Fruit fly (Drosophila melanogaster) Kc167 (cell line): ENCODE measurements around the gene Hrb27C.

Source experiments
- Myc ChIP-seq: fragments of >200 bp; optimal IDR thresholded peaks from 2 replicates; lab custom pipeline; 2017; ENCODE audit warnings: missing external identifiers
- Sin3A ChIP-seq: fragments of >200 bp; optimal IDR thresholded peaks from 2 replicates; lab custom pipeline; 2018; ENCODE audit warnings: missing external identifiers
- h ChIP-seq: fragments of >200 bp; optimal IDR thresholded peaks from 3 replicates; lab custom pipeline; 2018; ENCODE audit warnings: missing external identifiers
- insv ChIP-seq: fragments of >200 bp; optimal IDR thresholded peaks from 3 replicates; lab custom pipeline; 2018; ENCODE audit warnings: missing external identifiers
- psq ChIP-seq: fragments of >200 bp; optimal IDR thresholded peaks from 2 replicates; lab custom pipeline; 2017; ENCODE audit warnings: missing external identifiers
- ttk ChIP-seq: sonication (Bioruptor generic); optimal IDR thresholded peaks from 2 replicates; lab custom pipeline; 2017; ENCODE audit warnings: missing external identifiers

The Hrb27C gene

DNA sequence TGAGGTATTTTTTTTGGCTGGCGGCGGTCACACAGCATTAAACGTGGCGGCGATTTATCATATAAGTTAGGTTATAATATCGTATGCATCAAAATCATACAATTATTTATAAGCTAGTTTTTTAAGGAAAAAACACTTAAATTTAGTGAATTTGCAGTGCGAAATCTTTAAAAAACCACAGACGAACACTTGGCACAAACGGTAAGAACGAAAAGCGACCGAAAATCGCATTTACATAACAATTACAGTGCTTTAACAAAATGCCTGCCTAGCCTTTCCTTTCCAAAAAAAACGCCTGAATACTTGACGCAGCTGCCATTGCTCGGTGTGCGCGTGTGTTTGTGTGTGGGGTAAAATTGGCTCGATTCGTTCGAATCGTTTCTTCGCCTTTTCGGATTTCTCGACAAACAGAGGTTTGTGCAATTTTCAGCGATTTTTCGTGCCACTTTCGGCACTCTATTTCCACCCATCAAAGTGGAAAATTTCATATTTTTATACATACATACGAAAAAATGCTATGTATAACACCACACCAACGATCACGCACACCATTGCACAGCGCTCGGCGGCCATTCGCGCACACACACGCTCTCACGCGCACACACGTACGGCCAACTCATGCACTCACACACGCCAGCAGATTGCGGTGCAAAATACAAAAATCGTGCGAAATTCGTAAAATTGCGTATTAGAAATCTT is at the start of gene Hrb27C:
TSS of gene Hrb27C (plus strand) at position 44 of the 699 bp plus-strand sequence.
- TF ChIP-seq psq (lab: Kevin White, UChicago) (no peak), h (no peak), Sin3A (lab: Kevin White, UChicago) (no peak), insv (lab: Kevin White, UChicago) (no peak), ttk (no peak), Myc (no peak)

DNA sequence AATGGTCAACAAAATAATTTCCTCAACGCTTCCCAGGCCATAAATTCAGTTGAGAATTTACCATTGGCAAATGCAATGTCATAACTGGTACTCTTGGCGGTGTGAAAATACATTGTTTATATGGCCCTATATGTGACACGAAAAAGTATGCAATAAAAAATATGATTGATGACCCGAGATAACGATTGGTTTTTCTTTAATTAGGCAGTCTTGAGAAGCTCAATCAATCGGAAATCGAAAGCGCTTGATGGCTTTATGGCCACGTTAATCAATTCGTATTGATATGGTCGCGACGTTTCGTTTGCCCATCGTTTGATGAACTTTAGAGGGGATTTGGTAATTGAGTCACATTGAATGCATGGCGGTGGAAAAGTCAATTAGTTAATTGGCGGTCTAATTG is 49.7 kb upstream of the Hrb27C start:
- TF ChIP-seq psq (lab: Kevin White, UChicago) = no peak
- no peak for TF ChIP-seq insv (lab: Kevin White, UChicago)
- no peak for TF ChIP-seq ttk
- no peak for TF ChIP-seq Myc
- TF ChIP-seq Sin3A (lab: Kevin White, UChicago) = no peak
- TF ChIP-seq h = no peak

DNA sequence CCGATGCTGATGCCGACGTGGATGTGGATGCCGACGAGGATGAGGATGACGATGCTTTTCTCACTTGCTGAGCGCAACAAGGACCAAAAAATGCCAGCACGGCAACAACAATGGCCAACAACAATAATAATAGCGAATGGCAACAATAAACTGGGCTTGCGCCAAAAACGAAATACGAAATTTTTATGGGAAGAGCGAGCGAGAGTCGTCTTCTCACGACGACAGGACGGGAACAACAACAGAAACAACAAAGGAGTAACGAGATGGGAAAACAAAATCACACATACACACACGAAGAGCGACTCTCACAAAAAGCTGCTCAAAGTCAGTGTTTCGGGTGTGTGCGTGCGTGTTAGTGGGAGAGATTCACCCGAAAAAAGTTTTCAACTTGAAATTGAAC is 46.5 kb upstream of the Hrb27C start:
- TF ChIP-seq psq (lab: Kevin White, UChicago) = no peak
- TF ChIP-seq Myc = no peak
- no peak for TF ChIP-seq insv (lab: Kevin White, UChicago)
- no peak for TF ChIP-seq h
- TF ChIP-seq ttk = no peak
- TF ChIP-seq Sin3A (lab: Kevin White, UChicago) = no peak

DNA sequence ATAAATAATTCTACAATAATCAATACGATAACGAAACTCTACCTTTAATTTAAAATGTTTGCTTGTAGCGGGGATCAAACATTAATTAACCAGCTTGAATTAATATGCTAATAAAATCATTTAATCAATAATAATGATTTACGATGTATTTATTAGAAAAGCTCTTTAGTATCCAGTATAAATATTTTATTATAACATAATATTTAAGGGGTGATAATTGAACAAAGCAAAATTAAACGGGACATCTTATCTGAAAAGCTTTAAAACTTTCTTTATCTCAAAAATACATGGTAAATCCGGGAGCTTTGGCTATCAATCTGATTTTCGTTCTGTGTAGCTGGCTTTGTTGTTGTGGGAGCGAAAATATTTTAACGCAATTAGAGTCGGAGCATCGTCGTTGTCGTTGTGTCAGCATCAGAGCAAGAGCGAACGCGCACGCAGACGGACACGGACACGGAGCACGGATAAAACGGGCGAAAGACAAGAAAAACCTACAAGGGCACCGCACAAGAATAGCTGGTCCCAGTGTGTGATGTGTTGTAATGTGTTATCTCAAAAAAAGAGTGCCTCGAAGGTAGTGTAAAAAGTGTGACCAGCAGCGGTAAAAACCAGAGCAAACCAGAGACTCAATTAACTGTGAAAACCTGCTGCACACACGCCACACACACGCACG is 45.8 kb upstream of the Hrb27C start, which contains the start of gene Nlg2:
TSS of gene Nlg2 (plus strand) at position 375 of the 673 bp plus-strand sequence.
- TF ChIP-seq Myc (no peak), Sin3A (lab: Kevin White, UChicago) (no peak), ttk (no peak), psq (lab: Kevin White, UChicago) (no peak), h (no peak), insv (lab: Kevin White, UChicago) (no peak)

DNA sequence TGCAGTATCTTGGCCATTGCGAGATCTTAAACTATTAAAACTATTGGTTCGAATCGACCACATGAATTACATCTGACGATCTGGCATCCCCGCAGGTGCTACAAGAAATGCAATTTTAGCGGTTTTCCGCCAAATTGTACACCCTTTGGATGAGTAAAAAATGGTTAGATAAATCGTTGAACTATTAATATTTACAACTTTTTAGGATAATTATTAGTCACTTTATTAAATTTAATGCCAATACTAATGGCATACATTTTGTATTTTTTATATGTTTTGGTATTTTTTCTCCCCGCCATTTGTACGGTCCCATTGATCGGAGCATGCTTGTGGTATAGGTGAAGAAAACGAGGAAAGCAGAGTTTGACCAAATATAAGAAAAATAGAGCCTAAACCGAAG is 12.7 kb upstream of the Hrb27C start, which contains the start of the genes Polr1F and Rat1:
TSS of gene Polr1F (minus strand) at position 84 of the 400 bp plus-strand sequence.
TSS of gene Rat1 (plus strand) at position 323 of the 400 bp plus-strand sequence.
- TF ChIP-seq insv (lab: Kevin White, UChicago) (no peak), ttk (no peak), h (no peak), psq (lab: Kevin White, UChicago) (no peak), Sin3A (lab: Kevin White, UChicago) (no peak), Myc (no peak)

DNA sequence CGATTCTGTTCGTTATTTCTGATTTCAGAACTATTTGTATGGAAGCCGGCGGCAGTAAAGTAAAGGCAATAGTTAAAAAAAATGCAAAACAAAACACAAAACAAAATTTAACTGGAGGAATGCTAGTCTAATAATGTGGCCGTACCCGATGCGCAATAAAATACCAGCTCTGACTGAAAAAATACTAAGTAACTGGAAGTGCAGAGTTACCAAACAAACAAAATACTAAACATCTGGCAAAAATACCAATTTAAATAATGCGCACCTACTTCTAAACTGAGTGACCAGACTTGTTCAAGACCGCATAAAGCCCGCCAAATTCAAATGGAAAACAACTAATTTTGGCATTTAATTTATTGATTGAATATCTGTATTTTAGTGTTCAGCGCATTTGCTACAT is 6.5 kb upstream of the Hrb27C start, which contains the start of gene Wee1:
TSS of gene Wee1 (minus strand) at position 175 of the 400 bp plus-strand sequence.
- TF ChIP-seq insv (lab: Kevin White, UChicago) (no peak), h (no peak), ttk (no peak), Sin3A (lab: Kevin White, UChicago) (no peak)

DNA sequence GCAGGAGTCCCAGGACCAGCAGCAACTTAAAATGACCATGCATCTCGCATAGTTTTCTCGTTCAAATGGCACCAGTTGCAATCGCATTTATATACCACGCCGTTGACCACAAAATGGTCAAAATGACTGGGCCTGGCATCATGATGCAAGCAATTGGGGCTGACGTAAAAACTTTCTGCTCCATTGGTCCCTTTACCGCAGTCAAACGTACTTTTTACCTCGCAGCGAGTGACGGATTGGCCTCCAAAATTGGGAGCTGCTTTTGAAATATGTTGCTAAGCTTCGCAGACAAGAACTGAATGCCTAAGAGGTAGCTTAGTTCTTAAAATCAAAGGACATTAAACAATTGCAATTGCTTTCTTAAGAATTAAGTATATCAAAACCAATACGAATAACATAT is 4.2 kb upstream of the Hrb27C start, which contains the start of gene CG32829:
TSS of gene CG32829 (minus strand) at position 101 of the 400 bp plus-strand sequence.
- TF ChIP-seq Sin3A (lab: Kevin White, UChicago) = no peak
- TF ChIP-seq psq (lab: Kevin White, UChicago) = no peak
- no peak for TF ChIP-seq h
- no peak for TF ChIP-seq Myc
- no peak for TF ChIP-seq insv (lab: Kevin White, UChicago)
- no peak for TF ChIP-seq ttk

DNA sequence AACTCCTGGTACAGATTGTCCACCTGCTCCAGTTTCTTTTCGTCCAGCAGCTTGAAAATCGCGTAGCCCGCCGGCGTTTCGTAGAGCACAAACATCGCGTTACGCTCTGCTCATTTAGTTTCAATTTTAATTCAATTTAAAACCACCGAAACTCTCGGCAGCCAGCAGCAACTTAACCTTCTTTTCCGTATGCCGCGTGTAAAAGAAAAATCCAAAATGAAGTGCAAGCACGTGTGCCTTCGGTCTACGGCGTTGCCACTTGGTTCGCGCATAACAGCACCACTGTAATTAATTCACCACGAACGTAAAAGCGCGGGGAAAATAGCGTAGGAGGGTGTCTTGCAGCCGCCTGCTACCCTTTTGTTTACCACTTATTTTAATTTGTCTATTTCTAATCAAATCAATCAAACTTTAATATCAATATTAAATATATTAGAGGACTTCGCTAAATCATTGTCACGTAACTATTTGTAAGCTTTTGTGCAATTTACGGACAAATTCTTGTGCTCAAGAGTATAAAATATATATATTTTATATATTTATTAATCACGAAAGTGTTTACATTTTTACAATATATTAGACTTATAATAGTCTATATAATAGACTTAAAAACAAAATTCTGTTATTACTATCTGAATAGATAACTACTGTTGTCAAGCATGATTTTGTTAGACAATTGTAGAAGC is 1.8 kb upstream of the Hrb27C start, which contains the start of gene nop5:
TSS of gene nop5 (minus strand) at position 227 of the 686 bp plus-strand sequence.
- no peak for TF ChIP-seq Myc

DNA sequence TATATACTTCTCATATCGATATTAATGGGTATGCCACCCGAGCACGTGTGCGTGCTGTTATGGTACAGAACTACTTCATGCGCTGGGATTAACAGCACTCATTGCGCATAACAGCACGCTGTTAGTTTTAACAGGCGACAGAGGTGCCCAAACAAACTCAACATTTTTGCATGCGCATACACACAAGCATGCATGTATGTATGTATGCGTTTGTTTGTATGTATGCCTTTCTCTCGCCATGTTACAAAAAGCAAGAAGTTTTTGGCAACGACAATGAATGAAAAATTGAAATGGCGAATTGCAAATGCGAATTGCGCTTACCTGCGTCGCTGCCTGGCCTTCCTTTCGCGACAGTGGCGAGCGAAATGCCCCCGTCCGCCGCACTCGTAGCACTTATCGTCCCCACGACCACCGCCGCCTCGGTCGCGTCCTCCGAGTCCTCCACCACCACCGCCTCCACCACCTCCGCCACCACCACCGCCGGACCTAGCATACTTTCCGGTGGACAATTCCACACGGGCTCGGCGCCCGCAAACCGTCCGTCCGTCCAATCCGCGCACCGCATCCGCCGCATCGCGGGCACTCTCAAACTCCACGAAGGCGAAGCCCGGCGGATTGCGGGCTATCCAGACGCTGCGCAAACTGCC is 1.2 kb upstream of the Hrb27C start:
- TF ChIP-seq psq (lab: Kevin White, UChicago) = no peak
- no peak for TF ChIP-seq Sin3A (lab: Kevin White, UChicago)
- TF ChIP-seq ttk = no peak
- no peak for TF ChIP-seq Myc

DNA sequence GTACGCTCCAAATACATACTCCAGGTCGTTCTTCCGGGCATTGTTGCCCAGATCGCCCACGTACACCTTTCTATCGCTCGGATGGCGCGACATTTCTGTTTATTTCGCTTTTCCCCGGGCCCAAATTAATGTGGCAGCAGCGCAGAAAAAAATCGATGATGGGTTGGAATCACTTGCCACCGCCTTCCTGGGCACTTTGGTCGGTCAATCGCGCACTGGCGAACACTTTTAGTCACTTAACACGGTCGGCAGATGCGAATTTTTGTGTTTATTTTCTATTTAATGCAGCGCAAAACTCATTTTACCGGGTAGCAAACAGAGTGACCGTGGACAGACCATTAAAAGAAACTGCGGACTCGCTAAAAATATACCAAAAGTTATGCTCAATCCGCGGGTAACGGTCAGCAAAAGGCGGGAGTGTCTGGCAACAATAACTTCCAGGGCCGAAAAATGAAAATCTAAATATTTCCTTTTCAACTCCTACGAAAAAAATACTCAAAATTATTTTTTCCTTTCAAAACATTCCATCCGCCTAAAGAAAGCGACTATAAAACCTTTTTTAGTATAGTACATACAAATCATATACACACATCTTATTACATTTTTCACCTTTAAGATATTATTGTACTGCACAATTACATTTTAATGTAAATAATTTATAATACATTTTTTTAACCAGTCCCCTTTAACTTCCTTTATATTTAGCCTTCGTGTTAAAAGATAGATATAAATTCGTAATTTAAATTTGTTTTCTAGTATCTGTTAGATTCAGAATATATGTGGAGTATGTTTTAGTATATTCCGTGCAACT is 449 bp upstream of the Hrb27C start, which contains the start of gene x16:
TSS of gene x16 (minus strand) at position 361 of the 811 bp plus-strand sequence.
- TF ChIP-seq ttk (no peak), Myc (no peak), Sin3A (lab: Kevin White, UChicago) (no peak), insv (lab: Kevin White, UChicago) (no peak), psq (lab: Kevin White, UChicago) (no peak), h (no peak)

DNA sequence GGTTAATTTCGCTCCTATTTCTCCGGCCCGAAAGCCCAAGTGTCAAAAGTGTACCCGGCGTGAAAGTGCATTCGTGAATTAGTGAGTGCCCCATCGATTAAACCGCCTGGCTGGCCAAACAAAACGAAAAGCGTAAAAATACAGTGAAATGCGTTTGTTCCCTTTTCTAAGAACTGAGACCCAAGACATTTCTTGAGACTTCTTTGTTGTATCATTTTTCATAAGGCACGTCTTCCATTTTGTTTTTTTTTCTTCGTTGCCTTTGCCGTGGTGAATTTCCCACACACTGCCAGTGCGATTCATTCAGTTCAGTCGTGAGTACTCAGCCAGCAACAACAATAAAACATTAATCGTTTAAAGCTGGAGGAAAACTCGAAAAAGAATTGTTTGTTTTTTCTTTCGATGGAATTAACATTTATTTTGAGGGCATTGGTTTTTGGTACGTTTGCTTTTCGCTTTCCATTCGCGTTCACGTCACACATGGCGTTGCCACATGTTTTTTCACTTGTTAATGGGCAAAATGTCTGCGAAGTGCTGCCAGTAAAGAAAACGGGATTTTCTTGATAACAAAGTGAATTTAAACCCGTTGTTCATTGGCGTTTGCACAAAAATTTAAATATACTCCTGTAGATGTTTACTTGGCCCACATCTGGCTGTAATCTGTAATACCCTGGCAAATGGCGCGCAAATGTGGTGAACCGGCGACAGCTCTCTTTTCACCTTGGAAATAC is 1.0 kb downstream of the Hrb27C start:
- TF ChIP-seq h (no peak), psq (lab: Kevin White, UChicago) (no peak), ttk (no peak), insv (lab: Kevin White, UChicago) (no peak), Myc (no peak)
